Worm (Caenorhabditis elegans) whole organism, L4/young adult: ENCODE results near the gene Y37D8A.26.

Experiments
- W03F9.2 ChIP-seq: fragments of 150-350 bp; optimal IDR thresholded peaks from 2 replicates; lab custom pipeline; 2014; ENCODE audit warnings: missing biosample characterization, missing genetic modification characterization
- dao-5 ChIP-seq: sonication (generic microtip); optimal IDR thresholded peaks from 2 replicates; lab custom pipeline; 2016; ENCODE audit warnings: missing genotype, missing genetic modification characterization, moderate library complexity, missing compliant biosample characterization
- him-1 ChIP-seq: sonication (generic microtip); optimal IDR thresholded peaks from 2 replicates; lab custom pipeline; 2016; ENCODE audit warnings: missing genotype, missing genetic modification reagents, missing genetic modification characterization, missing compliant biosample characterization

Gene Y37D8A.26

DNA sequence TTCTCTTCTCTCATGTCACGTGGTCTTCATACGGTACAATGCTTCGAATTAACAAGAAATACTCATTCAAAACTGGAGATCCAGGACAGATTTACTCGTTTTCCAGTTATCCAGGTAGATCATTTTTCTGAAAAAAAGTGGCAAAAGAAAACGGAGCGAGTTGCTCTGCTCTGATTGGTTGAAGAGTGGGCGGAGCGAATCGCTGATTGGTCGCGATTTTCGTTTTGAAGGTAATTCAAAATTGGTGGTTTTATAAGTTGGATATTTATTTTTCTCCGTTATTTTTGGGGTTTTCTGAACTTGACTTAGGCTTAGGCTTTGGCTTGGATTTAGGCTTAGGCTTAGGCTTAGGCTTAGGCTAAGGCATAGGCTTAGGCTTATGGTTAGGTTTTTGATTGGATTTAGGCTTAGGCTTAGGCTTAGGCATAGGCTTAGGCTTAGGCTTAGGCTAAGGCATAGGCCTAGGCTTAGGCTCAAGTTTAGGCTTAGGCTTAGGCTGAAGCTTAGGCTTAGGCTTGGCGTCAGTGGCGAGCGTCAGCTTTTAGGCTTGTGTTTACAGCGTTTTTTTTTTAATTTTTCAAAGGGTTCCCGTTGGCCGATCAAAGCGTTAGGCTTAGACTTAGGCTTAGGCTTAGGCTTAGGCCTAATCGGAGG, 33.8 kb downstream of the Y37D8A.26 start:
- no peak for TF ChIP-seq W03F9.2 (tag; lab: Kevin White, UChicago)
- TF ChIP-seq him-1 (tag; lab: Kevin White, UChicago) = no peak
- TF ChIP-seq dao-5 (tag; lab: Kevin White, UChicago) = no peak

DNA sequence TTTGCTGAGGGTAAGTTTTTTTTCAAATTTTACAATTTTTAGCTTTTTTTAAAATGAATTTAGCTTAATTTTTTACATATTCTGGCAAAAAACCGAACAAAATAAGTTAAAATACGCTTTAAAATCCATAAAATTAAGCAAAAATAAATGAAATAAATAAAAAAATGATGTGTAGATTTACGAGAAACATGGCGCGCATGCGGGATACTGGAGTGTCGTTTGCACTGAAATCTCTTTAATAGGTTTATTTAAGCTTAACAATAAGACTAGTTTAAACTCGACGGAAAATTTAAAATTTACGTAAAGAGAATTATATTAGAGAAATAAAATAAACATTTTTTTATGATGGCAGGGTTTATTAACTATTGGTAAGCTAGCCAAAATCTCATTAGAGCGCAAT, 35.2 kb downstream of the Y37D8A.26 start:
- TF ChIP-seq W03F9.2 (tag; lab: Kevin White, UChicago) = no peak
- no peak for TF ChIP-seq dao-5 (tag; lab: Kevin White, UChicago)
- no peak for TF ChIP-seq him-1 (tag; lab: Kevin White, UChicago)

DNA sequence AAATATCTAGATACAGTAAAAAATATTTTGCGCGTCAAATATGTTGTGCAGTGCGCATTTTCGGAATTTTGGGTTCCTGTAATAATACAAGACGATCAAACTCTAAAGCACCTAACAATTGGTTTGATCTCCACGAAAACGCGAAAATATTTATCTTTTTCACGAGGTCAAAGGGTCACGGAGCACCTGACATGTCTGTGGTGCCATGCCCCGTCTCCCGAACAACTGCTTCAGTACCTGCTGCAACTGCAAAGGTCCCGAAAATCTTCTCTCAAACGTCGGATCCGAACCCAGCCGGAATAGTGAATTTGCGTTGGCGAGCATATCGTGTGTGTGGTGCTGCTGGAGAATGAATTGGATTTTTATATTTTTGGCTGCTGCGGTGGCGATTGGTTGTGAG, 36.6 kb downstream of the Y37D8A.26 start, which contains the start of the genes Y37D8A.2 and Y37D8A.25:
Gene Y37D8A.2 (plus strand): TSS at position 285 of the 400 bp plus-strand sequence.
Gene Y37D8A.25 (minus strand): TSS at position 345 of the 400 bp plus-strand sequence.
- no peak for TF ChIP-seq W03F9.2 (tag; lab: Kevin White, UChicago)
- no peak for TF ChIP-seq him-1 (tag; lab: Kevin White, UChicago)
- no peak for TF ChIP-seq dao-5 (tag; lab: Kevin White, UChicago)

DNA sequence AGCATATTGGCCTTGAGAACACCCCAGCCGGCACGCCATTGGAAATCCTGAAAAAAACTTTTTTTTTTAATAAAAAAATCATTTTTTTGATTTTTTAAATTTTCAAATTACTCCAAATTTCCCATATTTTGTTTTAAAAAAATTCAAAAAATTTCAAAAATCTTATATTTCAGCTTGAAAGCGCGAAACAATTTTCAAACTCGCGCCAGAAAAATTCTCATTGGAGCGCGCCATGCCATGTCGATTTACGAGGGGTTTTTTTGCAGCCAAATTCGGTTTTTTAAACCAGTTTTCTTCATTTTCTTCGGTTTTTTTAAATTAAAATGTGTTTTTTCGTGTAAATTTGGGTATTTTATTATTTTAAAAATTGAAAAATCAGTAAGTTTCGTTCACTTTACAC, 37.4 kb downstream of the Y37D8A.26 start:
- TF ChIP-seq dao-5 (tag; lab: Kevin White, UChicago) (no peak), him-1 (tag; lab: Kevin White, UChicago) (no peak), W03F9.2 (tag; lab: Kevin White, UChicago) (no peak)

DNA sequence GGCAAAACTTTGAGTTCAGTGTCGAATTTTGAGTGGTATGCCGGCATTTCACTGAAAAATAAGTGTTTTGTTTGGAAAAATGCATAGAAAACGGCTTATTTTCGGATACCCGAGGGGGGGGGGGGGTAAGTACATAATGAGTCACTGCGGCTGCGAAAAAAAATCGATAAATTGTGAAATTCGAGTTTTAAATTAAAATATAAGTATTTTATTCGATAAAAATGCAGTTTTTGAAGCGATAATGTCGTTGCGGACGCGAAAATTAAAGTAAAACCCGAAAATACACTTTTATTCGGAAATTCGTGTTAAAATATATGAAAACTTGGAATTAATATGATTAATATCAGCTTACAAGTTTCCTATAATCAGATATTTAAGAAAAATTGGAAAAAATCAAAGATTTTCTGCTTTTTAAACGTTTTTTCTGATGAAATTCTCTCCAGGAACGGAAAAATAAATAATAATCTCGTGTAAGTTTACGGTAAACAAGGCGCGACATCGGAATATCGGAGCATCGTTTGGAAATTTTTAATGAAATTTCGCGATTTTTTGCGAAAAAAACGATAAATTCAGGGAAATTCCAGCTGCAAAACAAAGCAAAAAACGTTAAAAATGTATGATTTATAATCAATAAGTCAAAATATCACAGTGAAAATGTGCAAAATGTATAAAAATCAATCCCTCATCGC, 38.3 kb downstream of the Y37D8A.26 start, which contains the start of gene arx-5:
Gene arx-5 (minus strand): TSS at position 51 of the 689 bp plus-strand sequence.
- no peak for TF ChIP-seq dao-5 (tag; lab: Kevin White, UChicago)
- TF ChIP-seq him-1 (tag; lab: Kevin White, UChicago) = no peak
- TF ChIP-seq W03F9.2 (tag; lab: Kevin White, UChicago) = no peak

DNA sequence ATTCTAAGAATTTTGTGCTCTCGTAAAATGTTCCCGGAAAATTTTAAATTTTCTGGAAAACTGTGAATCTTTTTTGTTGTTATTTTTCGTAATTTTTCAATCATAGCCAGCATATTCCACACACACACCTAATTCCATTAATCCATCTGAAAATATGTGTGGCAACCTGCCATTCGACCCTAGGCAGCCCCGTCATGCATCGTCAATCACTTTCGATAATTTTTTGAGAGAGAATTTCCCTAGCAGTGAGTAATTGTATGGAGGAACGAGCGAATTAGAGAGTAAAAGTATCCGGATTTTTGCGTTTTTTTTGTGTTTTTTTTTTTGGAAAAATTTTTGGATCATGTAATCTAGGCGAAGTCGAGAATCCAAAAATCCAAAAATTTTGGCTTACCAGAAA, 43.3 kb downstream of the Y37D8A.26 start, which contains the start of gene BE10.4:
Gene BE10.4 (plus strand): TSS at position 301 of the 400 bp plus-strand sequence.
- TF ChIP-seq dao-5 (tag; lab: Kevin White, UChicago) = no peak
- no peak for TF ChIP-seq W03F9.2 (tag; lab: Kevin White, UChicago)
- TF ChIP-seq him-1 (tag; lab: Kevin White, UChicago) = no peak

DNA sequence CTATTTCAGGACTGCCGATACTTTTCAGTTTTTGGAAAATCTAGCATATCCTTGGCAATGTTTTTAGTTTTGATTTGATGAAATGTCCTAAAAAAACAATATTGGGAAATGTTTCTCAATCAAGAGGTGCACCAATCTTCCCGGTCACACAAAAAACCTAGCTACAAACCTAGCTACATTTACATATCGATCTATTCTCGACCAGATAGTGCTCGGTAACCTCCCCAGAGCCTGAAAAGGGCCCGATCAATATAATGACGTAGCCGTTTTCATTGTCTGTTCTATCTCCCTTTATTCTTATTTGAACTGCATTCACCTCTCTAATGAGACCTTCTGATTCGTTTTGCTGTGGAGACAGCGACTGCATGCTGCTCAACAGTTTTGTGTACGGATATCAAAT, 48.8 kb downstream of the Y37D8A.26 start, which contains the start of gene BE10.3:
Gene BE10.3 (plus strand): TSS at position 301 of the 400 bp plus-strand sequence.
- TF ChIP-seq W03F9.2 (tag; lab: Kevin White, UChicago) (no peak), dao-5 (tag; lab: Kevin White, UChicago) (no peak), him-1 (tag; lab: Kevin White, UChicago) (no peak)

DNA sequence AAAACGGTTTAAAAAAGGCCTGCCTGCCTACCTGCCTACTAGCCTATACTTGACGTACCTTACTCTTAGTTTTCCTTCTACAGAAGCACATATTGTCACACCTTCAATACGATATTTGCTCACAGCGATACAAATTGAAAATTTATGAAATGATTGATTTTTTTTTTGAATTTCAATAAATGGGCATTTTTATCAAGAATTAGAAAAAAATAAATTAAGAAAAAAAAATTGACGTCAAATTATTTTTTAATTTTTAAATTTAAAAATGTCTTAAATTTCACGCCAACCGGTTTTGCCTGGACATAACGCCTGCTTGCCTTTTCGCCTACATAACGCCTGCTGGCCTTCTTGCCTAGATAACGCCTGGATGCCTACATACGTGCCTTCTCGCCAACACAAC, 49.8 kb downstream of the Y37D8A.26 start, which contains the start of gene BE10.5:
Gene BE10.5 (minus strand): TSS at position 101 of the 400 bp plus-strand sequence.
- TF ChIP-seq him-1 (tag; lab: Kevin White, UChicago) = no peak
- TF ChIP-seq W03F9.2 (tag; lab: Kevin White, UChicago) = no peak
- no peak for TF ChIP-seq dao-5 (tag; lab: Kevin White, UChicago)
